Worm (Caenorhabditis elegans) whole organism, L3 larva: ENCODE data around the gene F36A4.5.

Experiments
- aly-2 ChIP-seq: fragments of 150-350 bp; optimal IDR thresholded peaks from 2 replicates; lab custom pipeline; 2014; ENCODE audit warnings: missing biosample characterization, missing genetic modification characterization
- ama-1 ChIP-seq: fragments of 150-350 bp; optimal IDR thresholded peaks from 2 replicates; lab custom pipeline; 2018
- ceh-16 ChIP-seq: sonication (generic microtip); optimal IDR thresholded peaks from 2 replicates; lab custom pipeline; 2017; ENCODE audit warnings: missing biosample characterization, missing genetic modification characterization
- ceh-9 ChIP-seq: sonication (generic microtip); optimal IDR thresholded peaks from 2 replicates; lab custom pipeline; 2018; ENCODE audit warnings: missing biosample characterization, missing genetic modification characterization
- daf-12 ChIP-seq: fragments of 150-350 bp; optimal IDR thresholded peaks from 2 replicates; lab custom pipeline; 2014; ENCODE audit warnings: missing biosample characterization, missing genetic modification reagents, missing genetic modification characterization
- egl-5 ChIP-seq: fragments of 150-350 bp; optimal IDR thresholded peaks from 2 replicates; lab custom pipeline; 2017; ENCODE audit warnings: missing biosample characterization, missing genetic modification reagents, missing genetic modification characterization, inconsistent platforms
- elt-1 ChIP-seq: fragments of 150-350 bp; optimal IDR thresholded peaks from 2 replicates; lab custom pipeline; 2014; ENCODE audit warnings: missing biosample characterization, missing genetic modification characterization
- elt-2 ChIP-seq: sonication (generic microtip); optimal IDR thresholded peaks from 2 replicates; lab custom pipeline; 2016; ENCODE audit warnings: missing genetic modification reagents, mild to moderate bottlenecking, missing genetic modification characterization, missing compliant biosample characterization
- elt-3 ChIP-seq, 3 experiments: fragments of 150-350 bp in 1 of 3; sonication (generic microtip) in 2 of 3; optimal IDR thresholded peaks; 2 replicates in 2 of 3; 4 replicates in 1 of 3; lab custom pipeline; 2014 to 2017; ENCODE audit warnings: missing biosample characterization in 3 of 3, missing genetic modification characterization in 3 of 3
- fkh-10 ChIP-seq: sonication (generic microtip); optimal IDR thresholded peaks from 2 replicates; lab custom pipeline; 2017; ENCODE audit warnings: missing biosample characterization, missing genetic modification reagents, missing genetic modification characterization
- fkh-2 ChIP-seq: fragments of 150-350 bp; optimal IDR thresholded peaks from 2 replicates; lab custom pipeline; 2014; ENCODE audit warnings: missing biosample characterization, missing genetic modification reagents, missing genetic modification characterization
- fos-1 ChIP-seq: fragments of 150-350 bp; optimal IDR thresholded peaks from 2 replicates; lab custom pipeline; 2014; ENCODE audit warnings: missing biosample characterization, missing genetic modification characterization
- hmg-11 ChIP-seq: sonication (generic microtip); optimal IDR thresholded peaks from 2 replicates; lab custom pipeline; 2016; ENCODE audit warnings: missing genetic modification characterization, missing compliant biosample characterization
- lsy-12 ChIP-seq: sonication (generic microtip); optimal IDR thresholded peaks from 2 replicates; lab custom pipeline; 2016; ENCODE audit warnings: mild to moderate bottlenecking, missing genetic modification characterization, missing compliant biosample characterization
- mdl-1 ChIP-seq: fragments of 150-350 bp; optimal IDR thresholded peaks from 2 replicates; lab custom pipeline; 2014; ENCODE audit warnings: missing biosample characterization, missing genetic modification characterization
- mml-1 ChIP-seq: fragments of 150-350 bp; sonication (generic microtip); optimal IDR thresholded peaks from 3 replicates; lab custom pipeline; 2014; ENCODE audit warnings: missing biosample characterization, missing genetic modification characterization
- nfya-1 ChIP-seq: sonication (generic microtip); optimal IDR thresholded peaks from 2 replicates; lab custom pipeline; 2017; ENCODE audit warnings: missing genetic modification characterization, mild to moderate bottlenecking, missing compliant biosample characterization, antibody characterized with exemption, moderate library complexity; ENCODE audit not compliant: insufficient read depth
- nhr-11 ChIP-seq: fragments of 150-350 bp; optimal IDR thresholded peaks from 2 replicates; lab custom pipeline; 2014; ENCODE audit warnings: missing biosample characterization, missing genetic modification characterization
- nhr-12 ChIP-seq: fragments of 150-350 bp; optimal IDR thresholded peaks from 2 replicates; lab custom pipeline; 2014; ENCODE audit warnings: missing biosample characterization, missing genetic modification characterization
- nhr-23 ChIP-seq: fragments of 150-350 bp; optimal IDR thresholded peaks from 2 replicates; lab custom pipeline; 2014; ENCODE audit warnings: missing biosample characterization, missing genetic modification reagents, missing genetic modification characterization
- nhr-237 ChIP-seq: fragments of 150-350 bp; optimal IDR thresholded peaks from 2 replicates; lab custom pipeline; 2014; ENCODE audit warnings: missing biosample characterization, missing genetic modification characterization
- nhr-25 ChIP-seq: sonication (generic microtip); optimal IDR thresholded peaks from 2 replicates; lab custom pipeline; 2017; ENCODE audit warnings: missing biosample characterization, missing genetic modification characterization
- nhr-28 ChIP-seq: fragments of 150-350 bp; optimal IDR thresholded peaks from 2 replicates; lab custom pipeline; 2014; ENCODE audit warnings: missing biosample characterization, missing genetic modification characterization
- nhr-43 ChIP-seq: sonication (generic microtip); optimal IDR thresholded peaks from 2 replicates; lab custom pipeline; 2016; ENCODE audit warnings: mild to moderate bottlenecking, missing genetic modification characterization, missing compliant biosample characterization; ENCODE audit not compliant: poor library complexity, severe bottlenecking
- nhr-67 ChIP-seq: fragments of 150-350 bp; optimal IDR thresholded peaks from 2 replicates; lab custom pipeline; 2014; ENCODE audit warnings: missing biosample characterization, missing genetic modification characterization
- nhr-77 ChIP-seq: fragments of 150-350 bp; optimal IDR thresholded peaks from 2 replicates; lab custom pipeline; 2014; ENCODE audit warnings: missing biosample characterization, missing genetic modification characterization
- pha-4 ChIP-seq: fragments of 150-350 bp; optimal IDR thresholded peaks from 2 replicates; lab custom pipeline; 2014; ENCODE audit warnings: missing biosample characterization, missing genetic modification reagents, missing genetic modification characterization
- sea-2 ChIP-seq: fragments of 150-350 bp; sonication (generic microtip); optimal IDR thresholded peaks from 4 replicates; lab custom pipeline; 2014; ENCODE audit warnings: missing biosample characterization, missing genetic modification reagents, missing genetic modification characterization
- skn-1 ChIP-seq: fragments of 150-350 bp; optimal IDR thresholded peaks from 2 replicates; lab custom pipeline; 2014; ENCODE audit warnings: missing biosample characterization, missing genetic modification characterization
- tbx-2 ChIP-seq: sonication (generic microtip); optimal IDR thresholded peaks from 2 replicates; lab custom pipeline; 2016; ENCODE audit warnings: mild to moderate bottlenecking, missing genetic modification characterization, missing compliant biosample characterization
- unc-39 ChIP-seq: sonication (generic microtip); optimal IDR thresholded peaks from 4 replicates; lab custom pipeline; 2017; ENCODE audit warnings: missing biosample characterization, missing genetic modification characterization
- unc-62 ChIP-seq: fragments of 150-350 bp; sonication (generic microtip); optimal IDR thresholded peaks from 4 replicates; lab custom pipeline; 2014; ENCODE audit warnings: missing biosample characterization, missing genetic modification reagents, missing genetic modification characterization
- ztf-11 ChIP-seq: fragments of 150-350 bp; optimal IDR thresholded peaks from 2 replicates; lab custom pipeline; 2014; ENCODE audit warnings: missing biosample characterization, missing genetic modification characterization
- ztf-4 ChIP-seq: fragments of 150-350 bp; optimal IDR thresholded peaks from 2 replicates; lab custom pipeline; 2014; ENCODE audit warnings: missing biosample characterization, missing genetic modification characterization

Gene F36A4.5

ce11 chrIV:4267320-4267719 lies 2.0 kb downstream of the F36A4.5 start, which contains the start of gene F36A4.4:
Gene F36A4.4, plus strand, starts transcription at chrIV:4267620.
- TF ChIP-seq nhr-28 (no peak), lsy-12 (tag; lab: Kevin White, UChicago) (no peak), nhr-23 (tag; lab: Kevin White, UChicago) (no peak), nhr-43 (tag; lab: Kevin White, UChicago) (no peak), nhr-11 (tag; lab: Kevin White, UChicago) (no peak), ceh-16 (tag; lab: Kevin White, UChicago) (no peak), elt-1 (tag; lab: Kevin White, UChicago) (no peak), unc-39 (tag; lab: Kevin White, UChicago) (no peak), nhr-237 (tag; lab: Kevin White, UChicago) (no peak), sea-2 (GFP tag; lab: Kevin White, UChicago) (no peak), nhr-12 (tag; lab: Kevin White, UChicago) (no peak), elt-3 (tag; optimal IDR thresholded peaks at IDR 0.05; lab: Kevin White, UChicago) (no peak), mdl-1 (no peak), fkh-2 (tag; lab: Kevin White, UChicago) (no peak), mml-1 (tag; lab: Kevin White, UChicago) (no peak), ztf-11 (tag; lab: Kevin White, UChicago) (no peak), hmg-11 (tag; lab: Kevin White, UChicago) (no peak), nhr-67 (tag; lab: Kevin White, UChicago) (no peak)

ce11 chrIV:4269308-4269707 lies 4.0 kb downstream of the F36A4.5 start, which contains the start of gene F36A4.3:
Gene F36A4.3, plus strand, starts transcription at chrIV:4269608.
- TF ChIP-seq ztf-4 (tag; lab: Kevin White, UChicago) (no peak), pha-4 (tag; lab: Kevin White, UChicago) (no peak), tbx-2 (no peak), nfya-1 (tag; lab: Kevin White, UChicago) (no peak), sea-2 (GFP tag; lab: Kevin White, UChicago) (no peak), daf-12 (no peak), fkh-2 (tag; lab: Kevin White, UChicago) (no peak), skn-1 (tag; lab: Kevin White, UChicago) (no peak), unc-62 (GFP tag; lab: Kevin White, UChicago) (no peak), egl-5 (tag; lab: Kevin White, UChicago) (no peak)

ce11 chrIV:4270925-4271324 lies 5.6 kb downstream of the F36A4.5 start, which contains the start of gene F36A4.2:
Gene F36A4.2, plus strand, starts transcription at chrIV:4271225.
- TF ChIP-seq aly-2 (tag; lab: Kevin White, UChicago) (no peak), nhr-237 (tag; lab: Kevin White, UChicago) (no peak)
- TF ChIP-seq, all 47 proteins: peak for 0

- TF ChIP-seq ztf-11 (tag; lab: Kevin White, UChicago) (no peak), ceh-9 (tag; lab: Kevin White, UChicago) (no peak), nfya-1 (tag; lab: Kevin White, UChicago) (no peak), fkh-10 (GFP tag; lab: Kevin White, UChicago) (no peak), fkh-2 (tag; lab: Kevin White, UChicago) (no peak), nhr-23 (tag; lab: Kevin White, UChicago) (no peak), elt-2 (tag; lab: Kevin White, UChicago) (no peak), daf-12 (no peak), ama-1 (lab: Kevin White, UChicago) (no peak), mml-1 (tag; lab: Kevin White, UChicago) (no peak), nhr-25 (tag; lab: Kevin White, UChicago) (no peak), unc-62 (GFP tag; lab: Kevin White, UChicago) (no peak), nhr-237 (tag; lab: Kevin White, UChicago) (no peak), lsy-12 (tag; lab: Kevin White, UChicago) (no peak), pha-4 (tag; lab: Kevin White, UChicago) (no peak), aly-2 (tag; lab: Kevin White, UChicago) (no peak), nhr-43 (tag; lab: Kevin White, UChicago) (no peak), nhr-77 (no peak), fos-1 (tag; lab: Kevin White, UChicago) (no peak), nhr-12 (tag; lab: Kevin White, UChicago) (no peak)
Measured at ce11 chrIV:4272167-4272566, 6.8 kb downstream of the F36A4.5 start, which contains the start of gene F36A4.1. Gene F36A4.1, plus strand, starts transcription at chrIV:4272467.
